Worm (Caenorhabditis elegans) whole organism, late embryonic: ENCODE measurements around the gene Y113G7B.27.

Source experiments
- C38D4.7 ChIP-seq: fragments of 200-800 bp; sonication (Bioruptor generic); optimal IDR thresholded peaks from 2 replicates; lab custom pipeline; 2018; ENCODE audit warnings: mild to moderate bottlenecking, missing genetic modification characterization, moderate library complexity, missing compliant biosample characterization
- F13H6.1 ChIP-seq: sonication (generic microtip); optimal IDR thresholded peaks from 2 replicates; lab custom pipeline; 2016; ENCODE audit warnings: missing genetic modification characterization, missing compliant biosample characterization
- T23F11.4 ChIP-seq: fragments of 200-800 bp; sonication (Bioruptor generic); optimal IDR thresholded peaks from 2 replicates; lab custom pipeline; 2018; ENCODE audit warnings: mild to moderate bottlenecking, missing genetic modification characterization, missing compliant biosample characterization
- Y22D7AL.16 ChIP-seq: sonication (generic microtip); optimal IDR thresholded peaks from 2 replicates; lab custom pipeline; 2016; ENCODE audit warnings: missing genetic modification characterization, missing compliant biosample characterization
- ahr-1 ChIP-seq: sonication (generic microtip); optimal IDR thresholded peaks from 2 replicates; lab custom pipeline; 2016; ENCODE audit warnings: missing genetic modification characterization, missing compliant biosample characterization
- ceh-14 ChIP-seq: sonication (generic microtip); optimal IDR thresholded peaks from 2 replicates; lab custom pipeline; 2016; ENCODE audit warnings: missing genotype, missing genetic modification characterization, missing compliant biosample characterization
- ceh-19 ChIP-seq: fragments of 200-800 bp; sonication (Bioruptor generic); optimal IDR thresholded peaks from 2 replicates; lab custom pipeline; 2018; ENCODE audit warnings: mild to moderate bottlenecking, missing genetic modification characterization, missing compliant biosample characterization
- ceh-2 ChIP-seq: sonication (generic microtip); optimal IDR thresholded peaks from 2 replicates; lab custom pipeline; 2016; ENCODE audit warnings: missing genotype, missing genetic modification characterization, missing compliant biosample characterization
- ceh-24 ChIP-seq: sonication (generic microtip); optimal IDR thresholded peaks from 2 replicates; lab custom pipeline; 2016; ENCODE audit warnings: mild to moderate bottlenecking, missing genetic modification characterization, missing compliant biosample characterization
- ceh-31 ChIP-seq: sonication (generic microtip); optimal IDR thresholded peaks from 2 replicates; lab custom pipeline; 2016; ENCODE audit warnings: missing genetic modification characterization, missing compliant biosample characterization
- ceh-45 ChIP-seq: fragments of 200-800 bp; sonication (Bioruptor generic); IDR thresholded peaks from 2 replicates; pipeline ENCODE4 v1.3.6; 2022; ENCODE audit warnings: missing genetic modification reagents, missing genetic modification characterization, missing compliant biosample characterization
- ceh-6 ChIP-seq: fragments of 200-800 bp; sonication (Bioruptor generic); optimal IDR thresholded peaks from 2 replicates; lab custom pipeline; 2018; ENCODE audit warnings: mild to moderate bottlenecking, missing genetic modification characterization, missing compliant biosample characterization
- ceh-9 ChIP-seq: sonication (generic microtip); optimal IDR thresholded peaks from 2 replicates; lab custom pipeline; 2016; ENCODE audit warnings: mild to moderate bottlenecking, missing genetic modification characterization, inconsistent platforms, missing compliant biosample characterization
- elt-4 ChIP-seq: sonication (generic microtip); optimal IDR thresholded peaks from 2 replicates; lab custom pipeline; 2016; ENCODE audit warnings: missing genetic modification characterization, missing compliant biosample characterization
- ets-4 ChIP-seq: sonication (generic microtip); optimal IDR thresholded peaks from 2 replicates; lab custom pipeline; 2016; ENCODE audit warnings: missing genetic modification characterization, missing compliant biosample characterization
- fax-1 ChIP-seq: sonication (generic microtip); optimal IDR thresholded peaks from 2 replicates; lab custom pipeline; 2016; ENCODE audit warnings: missing genotype, missing genetic modification characterization, missing compliant biosample characterization
- fkh-6 ChIP-seq: sonication (generic microtip); optimal IDR thresholded peaks from 2 replicates; lab custom pipeline; 2016; ENCODE audit warnings: missing genetic modification characterization, missing compliant biosample characterization
- gmeb-2 ChIP-seq: sonication (generic microtip); optimal IDR thresholded peaks from 2 replicates; lab custom pipeline; 2016; ENCODE audit warnings: missing genetic modification characterization, inconsistent platforms, missing compliant biosample characterization
- hlh-15 ChIP-seq: sonication (generic microtip); optimal IDR thresholded peaks from 2 replicates; lab custom pipeline; 2016; ENCODE audit warnings: missing genetic modification characterization, missing compliant biosample characterization
- hlh-6 ChIP-seq: sonication (generic microtip); optimal IDR thresholded peaks from 2 replicates; lab custom pipeline; 2016; ENCODE audit warnings: missing genotype, missing genetic modification characterization, missing compliant biosample characterization
- hlh-8 ChIP-seq: sonication (generic microtip); optimal IDR thresholded peaks from 2 replicates; lab custom pipeline; 2016; ENCODE audit warnings: missing genotype, missing genetic modification characterization, missing compliant biosample characterization
- lim-6 ChIP-seq: sonication (generic microtip); optimal IDR thresholded peaks from 2 replicates; lab custom pipeline; 2016; ENCODE audit warnings: missing genetic modification characterization, missing compliant biosample characterization
- nfya-1 ChIP-seq: sonication (generic microtip); optimal IDR thresholded peaks from 2 replicates; lab custom pipeline; 2017; ENCODE audit warnings: missing genetic modification characterization, mild to moderate bottlenecking, missing compliant biosample characterization, antibody characterized with exemption, moderate library complexity
- nhr-232 ChIP-seq: sonication (generic microtip); optimal IDR thresholded peaks from 2 replicates; lab custom pipeline; 2016; ENCODE audit warnings: missing genetic modification characterization, missing compliant biosample characterization
- npax-4 ChIP-seq: sonication (generic microtip); optimal IDR thresholded peaks from 2 replicates; lab custom pipeline; 2016; ENCODE audit warnings: missing genetic modification characterization, missing compliant biosample characterization
- pag-3 ChIP-seq: sonication (generic microtip); optimal IDR thresholded peaks from 2 replicates; lab custom pipeline; 2016; ENCODE audit warnings: missing compliant biosample characterization, missing genetic modification characterization, borderline replicate concordance
- pax-1 ChIP-seq: fragments of 150-350 bp; optimal IDR thresholded peaks from 2 replicates; lab custom pipeline; 2014; ENCODE audit warnings: missing biosample characterization, missing genetic modification characterization
- pha-2 ChIP-seq: sonication (generic microtip); optimal IDR thresholded peaks from 2 replicates; lab custom pipeline; 2017; ENCODE audit warnings: mild to moderate bottlenecking, missing genetic modification characterization, missing compliant biosample characterization
- ref-2 ChIP-seq: sonication (generic microtip); optimal IDR thresholded peaks from 2 replicates; lab custom pipeline; 2016; ENCODE audit warnings: missing genetic modification characterization, missing compliant biosample characterization
- rnt-1 ChIP-seq: sonication (generic microtip); optimal IDR thresholded peaks from 2 replicates; lab custom pipeline; 2016; ENCODE audit warnings: missing genetic modification characterization, missing compliant biosample characterization
- sox-4 ChIP-seq: sonication (generic microtip); optimal IDR thresholded peaks from 2 replicates; lab custom pipeline; 2017; ENCODE audit warnings: mild to moderate bottlenecking, missing genetic modification characterization, inconsistent platforms, missing compliant biosample characterization
- syd-9 ChIP-seq: sonication (generic microtip); optimal IDR thresholded peaks from 2 replicates; lab custom pipeline; 2016; ENCODE audit warnings: mild to moderate bottlenecking, missing genetic modification characterization, moderate library complexity, missing compliant biosample characterization
- tbx-2 ChIP-seq: sonication (generic microtip); optimal IDR thresholded peaks from 2 replicates; lab custom pipeline; 2016; ENCODE audit warnings: missing genetic modification characterization, missing compliant biosample characterization
- ttx-3 ChIP-seq: sonication (generic microtip); optimal IDR thresholded peaks from 2 replicates; lab custom pipeline; 2016; ENCODE audit warnings: missing genetic modification reagents, missing genetic modification characterization, missing compliant biosample characterization
- unc-3 ChIP-seq, 2 experiments: fragments of 200-800 bp in 1 of 2; sonication (Bioruptor generic) in 1 of 2; sonication (generic microtip) in 1 of 2; conservative IDR thresholded peaks in 1 of 2; optimal IDR thresholded peaks in 1 of 2; 2 replicates each; pipeline versions ENCODE4 v1.3.6 to Lab custom; 2016 to 2022; ENCODE audit warnings: missing compliant biosample characterization in 2 of 2, missing genetic modification characterization in 2 of 2, missing genetic modification reagents in 1 of 2
- zip-5 ChIP-seq: sonication (generic microtip); optimal IDR thresholded peaks from 2 replicates; lab custom pipeline; 2016; ENCODE audit warnings: missing genetic modification characterization, missing compliant biosample characterization
- ztf-16 ChIP-seq: sonication (generic microtip); optimal IDR thresholded peaks from 2 replicates; lab custom pipeline; 2017; ENCODE audit warnings: missing genetic modification characterization, missing compliant biosample characterization

The Y113G7B.27 gene

ce11 chrV:20234439-20234838, 41.8 kb downstream of the Y113G7B.27 start:
- TF ChIP-seq ets-4 (no peak), unc-3 (GFP tag; conservative IDR thresholded peaks at IDR 0.05; lab: Robert Waterston, UW) (no peak), unc-3 (tag; optimal IDR thresholded peaks at IDR 0.05; lab: Kevin White, UChicago) (no peak), hlh-15 (tag; lab: Kevin White, UChicago) (no peak), ceh-19 (GFP tag; lab: Kevin White, UChicago) (no peak), npax-4 (tag; lab: Kevin White, UChicago) (no peak), pag-3 (no peak), fkh-6 (tag; lab: Kevin White, UChicago) (no peak), nhr-232 (tag; lab: Kevin White, UChicago) (no peak), fax-1 (tag; lab: Kevin White, UChicago) (no peak), ceh-6 (no peak), T23F11.4 (GFP tag; lab: Kevin White, UChicago) (no peak), sox-4 (tag; lab: Kevin White, UChicago) (no peak), ztf-16 (tag; lab: Kevin White, UChicago) (no peak), C38D4.7 (GFP tag; lab: Kevin White, UChicago) (no peak), rnt-1 (no peak), lim-6 (tag; lab: Kevin White, UChicago) (no peak), ceh-24 (tag; lab: Kevin White, UChicago) (no peak), nfya-1 (tag; lab: Kevin White, UChicago) (no peak)

ce11 chrV:20235231-20235630, 42.6 kb downstream of the Y113G7B.27 start:
- TF ChIP-seq pag-3 (no peak), tbx-2 (tag; lab: Kevin White, UChicago) (no peak), ceh-9 (no peak), ahr-1 (tag; lab: Kevin White, UChicago) (no peak)

- TF ChIP-seq rnt-1 (no peak), fkh-6 (tag; lab: Kevin White, UChicago) (no peak), tbx-2 (tag; lab: Kevin White, UChicago) (no peak), hlh-6 (tag; lab: Kevin White, UChicago) (no peak), gmeb-2 (tag; lab: Kevin White, UChicago) (no peak), nfya-1 (tag; lab: Kevin White, UChicago) (no peak), ceh-2 (no peak), hlh-8 (tag; lab: Kevin White, UChicago) (no peak), ceh-14 (tag; lab: Kevin White, UChicago) (no peak), Y22D7AL.16 (no peak), ceh-24 (tag; lab: Kevin White, UChicago) (no peak), zip-5 (no peak), pax-1 (tag; lab: Kevin White, UChicago) (no peak), ceh-31 (tag; lab: Kevin White, UChicago) (no peak), pha-2 (tag; lab: Kevin White, UChicago) (no peak), ceh-45 (GFP tag; lab: Robert Waterston, UW) (no peak), F13H6.1 (tag; lab: Kevin White, UChicago) (no peak), ref-2 (tag; lab: Kevin White, UChicago) (no peak)
Measured at ce11 chrV:20237429-20237828, 44.8 kb downstream of the Y113G7B.27 start, which contains the start of gene sld-5. Gene sld-5, minus strand, starts transcription at chrV:20237745.

- TF ChIP-seq elt-4, result no peak
- peak; percentile 42 for TF ChIP-seq pag-3
- TF ChIP-seq npax-4 (tag; lab: Kevin White, UChicago), result no peak
- TF ChIP-seq hlh-8 (tag; lab: Kevin White, UChicago), result no peak
- TF ChIP-seq syd-9 (tag; lab: Kevin White, UChicago), result peak; percentile 12
- peak; percentile 5 for TF ChIP-seq ceh-31 (tag; lab: Kevin White, UChicago)
- TF ChIP-seq ztf-16 (tag; lab: Kevin White, UChicago), result no peak
- no peak for TF ChIP-seq nfya-1 (tag; lab: Kevin White, UChicago)
- no peak for TF ChIP-seq fax-1 (tag; lab: Kevin White, UChicago)
- TF ChIP-seq ttx-3 (tag; lab: Kevin White, UChicago), result no peak
- TF ChIP-seq tbx-2 (tag; lab: Kevin White, UChicago), result no peak
- TF ChIP-seq Y22D7AL.16, result no peak
- TF ChIP-seq T23F11.4 (GFP tag; lab: Kevin White, UChicago), result peak; percentile 11
Measured at ce11 chrV:20241243-20241862, 48.7 kb downstream of the Y113G7B.27 start.
